Worm (Caenorhabditis elegans): ENCODE measurements around the gene pitr-3.

The pitr-3 gene

ce11 chrV:9124180-9124579 is 17.0 kb downstream of the pitr-3 start, which contains the start of gene F21C10.6:
F21C10.6 (plus strand) TSS chrV:9124480.
- TF ChIP-seq vab-7 (GFP tag; IDR thresholded peaks at IDR 0.05) = no peak
- no peak for TF ChIP-seq mdt-29 (GFP tag; IDR thresholded peaks at IDR 0.05)

- no peak for TF ChIP-seq ctbp-1 (GFP tag; IDR thresholded peaks at IDR 0.05)
- peak; percentile 76 for TF ChIP-seq aha-1 (tag)
- TF ChIP-seq hlh-30 (tag; optimal IDR thresholded peaks at IDR 0.05; ENCODE audit: insufficient read depth) = no peak
- no peak for TF ChIP-seq mep-1 (tag; optimal IDR thresholded peaks at IDR 0.05)
These were observed 18.0 kb downstream of the pitr-3 start, which contains the start of gene F21C10.11 for ce11 chrV:9123186-9123585. F21C10.11 (plus strand) TSS chrV:9123486.

DNA sequence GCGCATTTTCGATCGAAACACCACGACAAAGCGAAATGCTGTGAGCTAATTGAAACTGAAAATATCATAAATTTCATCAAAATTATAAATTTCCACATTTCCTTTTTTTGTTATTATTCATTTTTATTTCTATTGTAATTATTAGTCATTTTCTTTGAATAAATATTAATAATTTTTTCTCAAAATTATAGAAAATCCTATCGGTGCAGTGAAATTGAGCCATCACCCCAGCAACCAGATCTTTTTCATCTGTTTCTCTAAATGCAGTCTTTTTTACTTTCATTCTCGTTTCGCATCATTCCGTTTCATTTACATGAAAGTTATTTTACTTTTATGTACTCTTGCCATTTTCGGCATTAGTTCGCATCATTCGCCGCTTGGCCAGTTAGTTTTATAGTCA is 19.2 kb downstream of the pitr-3 start, which contains the start of gene F21C10.13:
Gene F21C10.13, plus strand, starts transcription at position 301 of the 400 bp plus-strand sequence.
- no peak for TF ChIP-seq hif-1 (tag; optimal IDR thresholded peaks at IDR 0.05)
- no peak for TF ChIP-seq fkh-10 (GFP tag; optimal IDR thresholded peaks at IDR 0.05)
- TF ChIP-seq Y75B8A.6 (GFP tag; IDR thresholded peaks at IDR 0.05) = no peak
- TF ChIP-seq zip-2 (tag; optimal IDR thresholded peaks at IDR 0.05) = no peak
- TF ChIP-seq nhr-41 (GFP tag; IDR thresholded peaks at IDR 0.05) = no peak
- TF ChIP-seq ztf-7 (tag; optimal IDR thresholded peaks at IDR 0.05) = no peak
- no peak for TF ChIP-seq rbr-2 (tag; optimal IDR thresholded peaks at IDR 0.05)
- TF ChIP-seq dmd-8 (GFP tag; IDR thresholded peaks at IDR 0.05) = no peak
- no peak for TF ChIP-seq F37D6.2 (tag; optimal IDR thresholded peaks at IDR 0.05)
- no peak for TF ChIP-seq Y48G9A.11 (GFP tag; IDR thresholded peaks at IDR 0.05)
- no peak for TF ChIP-seq dmd-6 (GFP tag; IDR thresholded peaks at IDR 0.05)
- TF ChIP-seq ceh-20 (GFP tag; IDR thresholded peaks at IDR 0.05) = no peak
- no peak for TF ChIP-seq ceh-82 (tag; optimal IDR thresholded peaks at IDR 0.05)
- no peak for TF ChIP-seq nhr-11 (tag; optimal IDR thresholded peaks at IDR 0.05)
- no peak for TF ChIP-seq ZK337.2 (GFP tag; IDR thresholded peaks at IDR 0.05)
- TF ChIP-seq mes-2 (tag; optimal IDR thresholded peaks at IDR 0.05; ENCODE audit: poor library complexity, severe bottlenecking) = no peak
- no peak for TF ChIP-seq T20F7.1 (GFP tag; optimal IDR thresholded peaks at IDR 0.05)
- no peak for TF ChIP-seq hlh-11 (tag; optimal IDR thresholded peaks at IDR 0.05)
- no peak for TF ChIP-seq daf-8 (GFP tag; IDR thresholded peaks at IDR 0.05)
- TF ChIP-seq unc-62 (GFP tag; optimal IDR thresholded peaks at IDR 0.05 in 1 of 2) = no peak
- no peak for TF ChIP-seq unc-62 (tag; optimal IDR thresholded peaks at IDR 0.05)

ce11 chrV:9112467-9112866 is 28.7 kb downstream of the pitr-3 start, which contains the start of gene F21C10.7:
F21C10.7 (plus strand) TSS chrV:9112767.
- TF ChIP-seq nhr-48 (tag; optimal IDR thresholded peaks at IDR 0.05) (no peak), attf-4 (tag; optimal IDR thresholded peaks at IDR 0.05) (no peak), egl-27 (tag; optimal IDR thresholded peaks at IDR 0.05) (no peak), spr-1 (tag; optimal IDR thresholded peaks at IDR 0.05) (no peak), snpc-1.2 (GFP tag; IDR thresholded peaks at IDR 0.05) (no peak)

DNA sequence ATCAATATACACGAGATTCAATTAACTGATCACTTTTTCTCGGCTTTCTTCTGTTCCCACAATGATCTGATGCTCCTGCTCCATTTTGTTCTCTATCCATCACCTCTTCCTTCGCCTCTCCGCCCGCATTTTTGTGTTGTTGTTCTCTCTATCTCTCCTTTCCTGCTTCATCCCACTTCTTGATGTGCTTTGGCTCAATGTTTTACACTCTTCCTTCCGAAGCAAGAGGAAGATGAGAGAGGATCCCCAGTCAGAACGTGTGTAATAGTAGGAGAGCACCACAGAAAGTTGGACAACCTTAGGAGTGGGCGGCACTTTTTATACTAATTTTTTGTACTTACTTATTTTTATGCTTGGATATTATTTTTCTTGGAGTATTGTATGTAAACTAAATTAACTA is 29.2 kb downstream of the pitr-3 start:
- TF ChIP-seq ztf-7 (tag; optimal IDR thresholded peaks at IDR 0.05) (no peak), unc-62 (GFP tag; optimal IDR thresholded peaks at IDR 0.05 in 1 of 2) (peak in 1 of 2 experiments; percentile 73), unc-62 (tag; optimal IDR thresholded peaks at IDR 0.05) (no peak)

DNA sequence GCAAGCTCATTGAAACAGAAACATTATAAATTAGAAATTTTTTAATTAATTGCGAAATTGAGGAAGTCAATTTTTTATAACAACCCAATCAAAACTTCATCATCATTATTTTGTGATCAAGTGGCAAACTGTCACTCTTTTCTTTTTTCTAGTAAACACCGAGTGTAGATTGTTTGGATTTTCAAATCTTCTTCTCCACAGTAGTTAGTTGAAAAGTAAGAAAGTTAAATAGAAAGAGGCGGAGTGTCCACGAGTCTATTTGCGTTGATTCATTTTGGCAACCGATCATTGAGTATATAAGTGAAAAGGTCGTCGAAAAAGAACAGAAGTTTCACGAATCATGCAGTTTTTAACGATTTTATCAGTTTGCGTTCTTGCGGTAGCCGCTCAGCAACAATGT is 31.9 kb downstream of the pitr-3 start, which contains the start of gene pqn-31:
Gene pqn-31, plus strand, starts transcription at position 301 of the 400 bp plus-strand sequence.
- TF ChIP-seq attf-4 (tag; optimal IDR thresholded peaks at IDR 0.05) = no peak
